Fruit fly (Drosophila melanogaster) whole organism, embryonic: ENCODE measurements around the gene Arp3.

Experiments
- ATbp ChIP-seq: fragments of 200-800 bp; sonication (Bioruptor generic); optimal IDR thresholded peaks from 2 replicates; lab custom pipeline; 2017; ENCODE audit warnings: missing biosample characterization, mild to moderate bottlenecking, missing genetic modification characterization, missing genetic modification reagents
- Ada2b ChIP-seq: fragments of 200-800 bp; sonication (Bioruptor generic); IDR thresholded peaks from 2 replicates; pipeline ENCODE4 v1.3.6; 2022; ENCODE audit warnings: missing biosample characterization, missing genetic modification characterization
- Bdp1 ChIP-seq: fragments of 200-800 bp; sonication (Bioruptor generic); optimal IDR thresholded peaks from 3 replicates; lab custom pipeline; 2016; ENCODE audit warnings: missing biosample characterization, missing genetic modification characterization
- CG10431 ChIP-seq: fragments of 200-800 bp; sonication (Bioruptor generic); optimal IDR thresholded peaks from 3 replicates; lab custom pipeline; 2018; ENCODE audit warnings: missing biosample characterization, mild to moderate bottlenecking, missing genetic modification characterization
- CG12104 ChIP-seq: fragments of 200-800 bp; sonication (Bioruptor generic); optimal IDR thresholded peaks from 3 replicates; lab custom pipeline; 2016; ENCODE audit warnings: missing biosample characterization, missing genetic modification characterization
- CG13287 ChIP-seq: fragments of 200-800 bp; sonication (Bioruptor generic); IDR thresholded peaks from 2 replicates; pipeline ENCODE4 v1.3.6; 2022; ENCODE audit warnings: missing biosample characterization, missing genetic modification characterization; ENCODE audit not compliant: partially characterized antibody
- CG13624 ChIP-seq: fragments of 200-800 bp; sonication (Bioruptor generic); optimal IDR thresholded peaks from 2 replicates; lab custom pipeline; 2016; ENCODE audit warnings: missing biosample characterization, missing genetic modification characterization
- CG14965 ChIP-seq: fragments of 200-800 bp; sonication (Bioruptor generic); optimal IDR thresholded peaks from 2 replicates; lab custom pipeline; 2016; ENCODE audit warnings: missing biosample characterization, missing genetic modification characterization, borderline replicate concordance
- CG15073 ChIP-seq: fragments of 200-800 bp; sonication (Bioruptor generic); optimal IDR thresholded peaks from 2 replicates; lab custom pipeline; 2016; ENCODE audit warnings: missing biosample characterization, missing genetic modification characterization
- CG17361 ChIP-seq: fragments of 200-800 bp; sonication (Bioruptor generic); IDR thresholded peaks from 3 replicates; pipeline ENCODE4 v1.3.6; 2022; ENCODE audit warnings: missing biosample characterization, missing genetic modification characterization
- CG17829 ChIP-seq: fragments of 200-800 bp; optimal IDR thresholded peaks from 2 replicates; lab custom pipeline; 2019; ENCODE audit warnings: missing biosample characterization, mild to moderate bottlenecking, missing genetic modification characterization, moderate library complexity
- CG18476 ChIP-seq: fragments of 200-800 bp; sonication (Bioruptor generic); optimal IDR thresholded peaks from 2 replicates; lab custom pipeline; 2016; ENCODE audit warnings: missing biosample characterization, mild to moderate bottlenecking, missing genetic modification characterization
- CG30020 ChIP-seq: fragments of 200-800 bp; optimal IDR thresholded peaks from 2 replicates; lab custom pipeline; 2019; ENCODE audit warnings: missing biosample characterization, mild to moderate bottlenecking, missing genetic modification characterization, moderate library complexity
- CG31224 ChIP-seq: fragments of 200-800 bp; sonication (Bioruptor generic); IDR thresholded peaks from 2 replicates; pipeline ENCODE4 v1.3.6; 2022; ENCODE audit warnings: missing biosample characterization, missing genetic modification characterization
- CG4404 ChIP-seq: fragments of 200-800 bp; sonication (Bioruptor generic); IDR thresholded peaks from 2 replicates; pipeline ENCODE4 v1.3.6; 2022; ENCODE audit warnings: missing biosample characterization, missing genetic modification characterization
- CG6254 ChIP-seq: fragments of 200-800 bp; sonication (Bioruptor generic); optimal IDR thresholded peaks from 3 replicates; lab custom pipeline; 2017; ENCODE audit warnings: mild to moderate bottlenecking, missing biosample characterization, missing genetic modification reagents, missing genetic modification characterization
- CG6654 ChIP-seq: fragments of 200-800 bp; sonication (Bioruptor generic); optimal IDR thresholded peaks from 2 replicates; lab custom pipeline; 2017; ENCODE audit warnings: missing biosample characterization, mild to moderate bottlenecking, missing genetic modification characterization
- CG6683 ChIP-seq: fragments of 200-800 bp; sonication (Bioruptor generic); optimal IDR thresholded peaks from 2 replicates; lab custom pipeline; 2017; ENCODE audit warnings: missing biosample characterization, mild to moderate bottlenecking, missing genetic modification characterization, missing genetic modification reagents
- CG6765 ChIP-seq: fragments of 200-800 bp; sonication (Bioruptor generic); optimal IDR thresholded peaks from 3 replicates; lab custom pipeline; 2017; ENCODE audit warnings: missing biosample characterization, mild to moderate bottlenecking, missing genetic modification characterization
- CG8089 ChIP-seq: fragments of 200-800 bp; sonication (Bioruptor generic); optimal IDR thresholded peaks from 3 replicates; lab custom pipeline; 2016; ENCODE audit warnings: missing biosample characterization, missing genetic modification characterization
- CG9932 ChIP-seq: fragments of 200-800 bp; sonication (Bioruptor generic); IDR thresholded peaks from 2 replicates; pipeline ENCODE4 v1.3.6; 2022; ENCODE audit warnings: missing biosample characterization, missing genetic modification characterization
- CkIIα-i1 ChIP-seq: fragments of 200-800 bp; sonication (Bioruptor generic); IDR thresholded peaks from 2 replicates; pipeline ENCODE4 v1.3.6; 2022; ENCODE audit warnings: missing biosample characterization, missing genetic modification characterization
- Dp ChIP-seq: fragments of 200-800 bp; sonication (Bioruptor generic); optimal IDR thresholded peaks from 2 replicates; lab custom pipeline; 2018; ENCODE audit warnings: missing biosample characterization, mild to moderate bottlenecking, missing genetic modification characterization, moderate library complexity
- ERR ChIP-seq: fragments of 200-800 bp; sonication (Bioruptor generic); optimal IDR thresholded peaks from 2 replicates; lab custom pipeline; 2016; ENCODE audit warnings: missing biosample characterization, missing genetic modification characterization
- Elba2 ChIP-seq: fragments of 200-800 bp; sonication (Bioruptor generic); optimal IDR thresholded peaks from 3 replicates; lab custom pipeline; 2016; ENCODE audit warnings: missing biosample characterization, missing genetic modification characterization
- GATAe ChIP-seq: fragments of 200-800 bp; sonication (Bioruptor generic); conservative IDR thresholded peaks from 2 replicates; pipeline ENCODE4 v1.3.6; 2022; ENCODE audit warnings: missing biosample characterization, missing genetic modification characterization
- HLH54F ChIP-seq: fragments of 200-800 bp; sonication (Bioruptor generic); optimal IDR thresholded peaks from 3 replicates; lab custom pipeline; 2016; ENCODE audit warnings: missing biosample characterization, missing genetic modification characterization
- Hr39 ChIP-seq: fragments of >200 bp; optimal IDR thresholded peaks from 2 replicates; lab custom pipeline; 2017
- Jarid2 ChIP-seq: fragments of 200-800 bp; sonication (Bioruptor generic); optimal IDR thresholded peaks from 3 replicates; lab custom pipeline; 2017; ENCODE audit warnings: mild to moderate bottlenecking, missing biosample characterization, missing genetic modification reagents, missing genetic modification characterization
- Lim3 ChIP-seq: fragments of 200-800 bp; sonication (Bioruptor generic); IDR thresholded peaks from 2 replicates; pipeline ENCODE4 v1.3.6; 2022; ENCODE audit warnings: missing biosample characterization, missing genetic modification characterization
- NC2β ChIP-seq: fragments of 200-800 bp; sonication (Bioruptor generic); optimal IDR thresholded peaks from 2 replicates; lab custom pipeline; 2016; ENCODE audit warnings: missing biosample characterization, missing genetic modification characterization
- Sry-β ChIP-seq: fragments of 200-800 bp; sonication (Bioruptor generic); optimal IDR thresholded peaks from 2 replicates; lab custom pipeline; 2018; ENCODE audit warnings: missing biosample characterization, mild to moderate bottlenecking, missing genetic modification characterization, moderate library complexity
- Stat92E ChIP-seq, 3 experiments: fragments of >200 bp in 2 of 3; fragments of 200-800 bp in 1 of 3; sonication (Bioruptor generic) in 1 of 3; optimal IDR thresholded peaks; 2 replicates each; lab custom pipeline; 2017 to 2019; ENCODE audit warnings: missing biosample characterization in 3 of 3, missing genetic modification characterization in 3 of 3, mild to moderate bottlenecking in 1 of 3, moderate library complexity in 1 of 3
- al ChIP-seq: fragments of 200-800 bp; sonication (Bioruptor generic); IDR thresholded peaks from 2 replicates; pipeline ENCODE4 v1.3.6; 2022; ENCODE audit warnings: missing biosample characterization, missing genetic modification characterization
- ato ChIP-seq: fragments of 200-800 bp; sonication (Bioruptor generic); IDR thresholded peaks from 2 replicates; pipeline ENCODE4 v1.3.6; 2022; ENCODE audit warnings: missing biosample characterization, missing genetic modification characterization; ENCODE audit not compliant: partially characterized antibody
- bowl ChIP-seq: fragments of 200-800 bp; sonication (Bioruptor generic); IDR thresholded peaks from 2 replicates; pipeline ENCODE4 v1.3.6; 2022; ENCODE audit warnings: missing biosample characterization, missing genetic modification characterization
- chinmo ChIP-seq: fragments of 200-800 bp; sonication (Bioruptor generic); IDR thresholded peaks from 4 replicates; pipeline ENCODE4 v1.3.6; 2022; ENCODE audit warnings: missing biosample characterization, missing genetic modification characterization; ENCODE audit not compliant: partially characterized antibody
- corto ChIP-seq: fragments of 200-800 bp; sonication (Bioruptor generic); optimal IDR thresholded peaks from 2 replicates; lab custom pipeline; 2016; ENCODE audit warnings: missing biosample characterization, mild to moderate bottlenecking, missing genetic modification characterization, moderate library complexity
- dmrt11E ChIP-seq: fragments of 200-800 bp; sonication (Bioruptor generic); optimal IDR thresholded peaks from 3 replicates; lab custom pipeline; 2018; ENCODE audit warnings: missing biosample characterization, mild to moderate bottlenecking, missing genetic modification characterization, moderate library complexity
- ems ChIP-seq: fragments of 200-800 bp; sonication (Bioruptor generic); optimal IDR thresholded peaks from 3 replicates; lab custom pipeline; 2016; ENCODE audit warnings: missing biosample characterization, missing genetic modification characterization
- fd64A ChIP-seq: fragments of 200-800 bp; sonication (Bioruptor generic); optimal IDR thresholded peaks from 3 replicates; lab custom pipeline; 2018; ENCODE audit warnings: missing biosample characterization, mild to moderate bottlenecking, missing genetic modification characterization
- ftz-f1 ChIP-seq: fragments of 200-800 bp; sonication (Bioruptor generic); optimal IDR thresholded peaks from 2 replicates; lab custom pipeline; 2016; ENCODE audit warnings: missing biosample characterization, missing genetic modification characterization
- fu2 ChIP-seq: fragments of 200-800 bp; sonication (Bioruptor generic); optimal IDR thresholded peaks from 2 replicates; lab custom pipeline; 2016; ENCODE audit warnings: missing biosample characterization, missing genetic modification characterization
- gcm ChIP-seq: fragments of 200-800 bp; sonication (Bioruptor generic); optimal IDR thresholded peaks from 2 replicates; lab custom pipeline; 2019; ENCODE audit warnings: missing biosample characterization, mild to moderate bottlenecking, missing genetic modification characterization, moderate library complexity
- gro ChIP-seq: fragments of 200-800 bp; sonication (Bioruptor generic); optimal IDR thresholded peaks from 2 replicates; lab custom pipeline; 2016; ENCODE audit warnings: missing biosample characterization, missing genetic modification characterization
- hb ChIP-seq: fragments of 200-800 bp; sonication (Bioruptor generic); IDR thresholded peaks from 3 replicates; pipeline ENCODE4 v1.3.6; 2022; ENCODE audit warnings: missing biosample characterization, missing genetic modification characterization; ENCODE audit not compliant: partially characterized antibody
- knrl ChIP-seq: fragments of 200-800 bp; sonication (Bioruptor generic); IDR thresholded peaks from 3 replicates; pipeline ENCODE4 v1.3.6; 2022; ENCODE audit warnings: missing biosample characterization, missing genetic modification characterization; ENCODE audit not compliant: partially characterized antibody
- nau ChIP-seq: fragments of 200-800 bp; sonication (Bioruptor generic); optimal IDR thresholded peaks from 3 replicates; lab custom pipeline; 2017; ENCODE audit warnings: missing biosample characterization, mild to moderate bottlenecking, missing genetic modification characterization, missing genetic modification reagents
- sd ChIP-seq: fragments of 200-800 bp; sonication (Bioruptor generic); optimal IDR thresholded peaks from 3 replicates; lab custom pipeline; 2018; ENCODE audit warnings: missing biosample characterization, mild to moderate bottlenecking, missing genetic modification characterization, moderate library complexity
- vnd ChIP-seq: fragments of 200-800 bp; sonication (Bioruptor generic); IDR thresholded peaks from 3 replicates; pipeline ENCODE4 v1.3.6; 2022; ENCODE audit warnings: missing biosample characterization, missing genetic modification characterization; ENCODE audit not compliant: partially characterized antibody

Gene Arp3

DNA sequence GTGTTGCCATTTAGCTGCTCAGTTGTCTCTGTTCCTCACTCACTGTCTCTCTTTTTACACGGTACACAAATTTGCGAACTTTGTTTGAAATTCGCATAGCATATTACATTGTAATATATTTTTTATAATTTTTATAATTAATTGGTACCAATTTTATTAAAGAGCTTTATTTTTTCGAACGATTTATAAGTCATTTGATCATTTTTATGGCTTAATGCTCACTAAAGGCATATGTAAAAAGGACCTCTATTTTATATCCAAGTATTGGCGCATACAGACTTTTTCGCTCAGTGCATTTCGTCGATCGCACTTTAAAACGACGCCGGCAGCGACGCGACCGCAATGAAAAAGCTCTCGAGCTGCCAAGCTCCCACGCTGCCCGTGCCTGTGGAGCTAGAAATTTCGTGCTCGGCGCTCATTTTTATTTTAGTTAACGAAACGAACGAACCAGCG is 19.6 kb downstream of the Arp3 start (continued):
- TF ChIP-seq fd64A: peak; percentile 24
- TF ChIP-seq CG13624 (GFP tag; lab: Kevin White, UChicago): peak; percentile 94
- peak; percentile 68 for TF ChIP-seq CG6254 (GFP tag; lab: Kevin White, UChicago)
- TF ChIP-seq CkIIα-i1 (GFP tag; lab: Robert Waterston, UW): 0 out of 2 replicates have a peak, but pooled peaks have one; percentile 29
- TF ChIP-seq Bdp1 (GFP tag; lab: Kevin White, UChicago): peak; percentile 60
- peak; percentile 94 for TF ChIP-seq Ada2b (GFP tag; lab: Robert Waterston, UW)
- peak; percentile 44 for TF ChIP-seq CG8089 (GFP tag; lab: Kevin White, UChicago)
- TF ChIP-seq bowl (GFP tag; lab: Robert Waterston, UW): peak; percentile 82
- TF ChIP-seq chinmo (GFP tag; lab: Robert Waterston, UW): no peak
- TF ChIP-seq dmrt11E (tag; lab: Kevin White, UChicago): no peak
- TF ChIP-seq CG31224 (GFP tag; lab: Robert Waterston, UW): peak; percentile 94
- peak; percentile 87 for TF ChIP-seq CG17829 (tag; lab: Kevin White, UChicago)
- TF ChIP-seq sd (tag; lab: Kevin White, UChicago): peak; percentile 94
- TF ChIP-seq Sry-β: no peak
- peak; percentile 95 for TF ChIP-seq CG12104 (GFP tag; lab: Kevin White, UChicago)
- TF ChIP-seq CG6765: peak; percentile 95
- TF ChIP-seq HLH54F (GFP tag; lab: Kevin White, UChicago): peak; percentile 87
- TF ChIP-seq ERR: peak; percentile 75
- peak; percentile 71 for TF ChIP-seq ftz-f1 (GFP tag; lab: Kevin White, UChicago)
- TF ChIP-seq Hr39: no peak
- TF ChIP-seq gcm (GFP tag; lab: Kevin White, UChicago): peak; percentile 88
- TF ChIP-seq CG14965: peak; percentile 7
- peak; percentile 81 for TF ChIP-seq Jarid2 (GFP tag; lab: Kevin White, UChicago)
- peak; percentile 97 for TF ChIP-seq al (GFP tag; lab: Robert Waterston, UW)
- TF ChIP-seq fu2 (GFP tag; lab: Kevin White, UChicago): peak; percentile 73
- TF ChIP-seq gro (GFP tag; lab: Kevin White, UChicago): peak; percentile 94
- TF ChIP-seq Lim3: peak; percentile 71
- no peak for TF ChIP-seq CG13287 (GFP tag; lab: Robert Waterston, UW)
- no peak for TF ChIP-seq ato (GFP tag; lab: Robert Waterston, UW)
- TF ChIP-seq NC2β (GFP tag; lab: Kevin White, UChicago): peak; percentile 36
- TF ChIP-seq Stat92E (GFP tag; optimal IDR thresholded peaks at IDR 0.05; lab: Kevin White, UChicago): peak in 1 of 3 experiments; percentile 83
- TF ChIP-seq Elba2 (GFP tag; lab: Kevin White, UChicago): no peak
- TF ChIP-seq CG10431 (GFP tag; lab: Kevin White, UChicago): no peak
- no peak for TF ChIP-seq CG30020
- peak; percentile 94 for TF ChIP-seq CG6683
- TF ChIP-seq corto: peak; percentile 79
- peak; percentile 96 for TF ChIP-seq CG17361 (GFP tag; lab: Robert Waterston, UW)
- TF ChIP-seq CG18476 (GFP tag; lab: Kevin White, UChicago): peak; percentile 88
- TF ChIP-seq vnd (GFP tag; lab: Robert Waterston, UW): no peak
- TF ChIP-seq knrl (GFP tag; lab: Robert Waterston, UW): no peak
- no peak for TF ChIP-seq hb (GFP tag; lab: Robert Waterston, UW)
- peak; percentile 98 for TF ChIP-seq CG9932 (GFP tag; lab: Robert Waterston, UW)
- peak; percentile 41 for TF ChIP-seq CG15073 (GFP tag; lab: Kevin White, UChicago)
- peak; percentile 88 for TF ChIP-seq CG4404
- peak; percentile 14 for TF ChIP-seq Dp (GFP tag; lab: Kevin White, UChicago)
- TF ChIP-seq GATAe (GFP tag; lab: Robert Waterston, UW): peak; percentile 81
- peak; percentile 89 for TF ChIP-seq nau (GFP tag; lab: Kevin White, UChicago)
- TF ChIP-seq ATbp (GFP tag; lab: Kevin White, UChicago): peak; percentile 88
- peak; percentile 79 for TF ChIP-seq CG6654
- peak; percentile 88 for TF ChIP-seq ems (GFP tag; lab: Kevin White, UChicago)
